Fruit fly (Drosophila melanogaster) whole organism, embryonic: ENCODE data around the gene HemK1.

Experiments
- Awh ChIP-seq: fragments of 200-800 bp; sonication (Bioruptor generic); IDR thresholded peaks from 2 replicates; pipeline ENCODE4, ENCODE4 v1.3.6; 2022; ENCODE audit warnings: missing biosample characterization, missing genetic modification characterization
- BEAF-32 ChIP-seq: fragments of 200-800 bp; sonication (Bioruptor generic); optimal IDR thresholded peaks from 3 replicates; lab custom pipeline; 2017; ENCODE audit warnings: missing biosample characterization, missing genetic modification characterization, mild to moderate bottlenecking, moderate library complexity, missing genetic modification reagents
- Bgb ChIP-seq: fragments of 200-800 bp; sonication (Bioruptor generic); IDR thresholded peaks from 2 replicates; pipeline ENCODE4 v1.3.6; 2022; ENCODE audit warnings: missing biosample characterization, missing genetic modification characterization; ENCODE audit not compliant: partially characterized antibody
- BtbVII ChIP-seq: fragments of 200-800 bp; sonication (Bioruptor generic); optimal IDR thresholded peaks from 3 replicates; lab custom pipeline; 2017; ENCODE audit warnings: missing biosample characterization, mild to moderate bottlenecking, missing genetic modification characterization
- CG12236 ChIP-seq: fragments of 200-800 bp; sonication (Bioruptor generic); optimal IDR thresholded peaks from 2 replicates; lab custom pipeline; 2016; ENCODE audit warnings: missing biosample characterization, missing genetic modification characterization
- CG13894 ChIP-seq: fragments of 200-800 bp; sonication (Bioruptor generic); optimal IDR thresholded peaks from 3 replicates; lab custom pipeline; 2018; ENCODE audit warnings: missing biosample characterization, mild to moderate bottlenecking, missing genetic modification characterization, moderate library complexity
- CG17912 ChIP-seq: fragments of 200-800 bp; sonication (Bioruptor generic); optimal IDR thresholded peaks from 2 replicates; lab custom pipeline; 2018; ENCODE audit warnings: missing biosample characterization, mild to moderate bottlenecking, missing genetic modification characterization
- CG18599 ChIP-seq: fragments of 200-800 bp; sonication (Bioruptor generic); optimal IDR thresholded peaks from 3 replicates; lab custom pipeline; 2017; ENCODE audit warnings: missing biosample characterization, missing genetic modification characterization, mild to moderate bottlenecking, moderate library complexity, missing genetic modification reagents
- CG2129 ChIP-seq: fragments of 200-800 bp; sonication (Bioruptor generic); IDR thresholded peaks from 2 replicates; pipeline ENCODE4 v1.3.6; 2022; ENCODE audit warnings: missing biosample characterization, missing genetic modification characterization; ENCODE audit not compliant: partially characterized antibody
- CG3163 ChIP-seq: fragments of 200-800 bp; sonication (Bioruptor generic); optimal IDR thresholded peaks from 3 replicates; lab custom pipeline; 2016; ENCODE audit warnings: missing biosample characterization, missing genetic modification characterization
- CG34376 ChIP-seq: fragments of 200-800 bp; sonication (Bioruptor generic); optimal IDR thresholded peaks from 2 replicates; lab custom pipeline; 2018; ENCODE audit warnings: missing biosample characterization, mild to moderate bottlenecking, missing genetic modification characterization
- CG6254 ChIP-seq: fragments of 200-800 bp; sonication (Bioruptor generic); optimal IDR thresholded peaks from 3 replicates; lab custom pipeline; 2017; ENCODE audit warnings: mild to moderate bottlenecking, missing biosample characterization, missing genetic modification reagents, missing genetic modification characterization
- CG6765 ChIP-seq: fragments of 200-800 bp; sonication (Bioruptor generic); optimal IDR thresholded peaks from 3 replicates; lab custom pipeline; 2017; ENCODE audit warnings: missing biosample characterization, mild to moderate bottlenecking, missing genetic modification characterization
- CG9609 ChIP-seq: fragments of 200-800 bp; sonication (Bioruptor generic); optimal IDR thresholded peaks from 3 replicates; lab custom pipeline; 2016; ENCODE audit warnings: missing biosample characterization, missing genetic modification characterization
- CrebB ChIP-seq: fragments of 200-800 bp; sonication (Bioruptor generic); optimal IDR thresholded peaks from 3 replicates; lab custom pipeline; 2018; ENCODE audit warnings: missing biosample characterization, mild to moderate bottlenecking, missing genetic modification characterization
- D19A ChIP-seq: fragments of 200-800 bp; optimal IDR thresholded peaks from 3 replicates; lab custom pipeline; 2019; ENCODE audit warnings: missing biosample characterization, mild to moderate bottlenecking, missing genetic modification characterization, moderate library complexity
- HHEX ChIP-seq: fragments of 200-800 bp; sonication (Bioruptor generic); optimal IDR thresholded peaks from 3 replicates; lab custom pipeline; 2017; ENCODE audit warnings: missing biosample characterization, mild to moderate bottlenecking, missing genetic modification characterization, missing genetic modification reagents
- Lhr ChIP-seq: fragments of 200-800 bp; sonication (Bioruptor generic); optimal IDR thresholded peaks from 3 replicates; lab custom pipeline; 2017; ENCODE audit warnings: mild to moderate bottlenecking, missing biosample characterization, missing genetic modification reagents, missing genetic modification characterization
- Med ChIP-seq: fragments of 200-800 bp; sonication (Bioruptor generic); peaks from one replicate; lab custom pipeline; 2016; ENCODE audit warnings: missing biosample characterization, missing genetic modification characterization, mild to moderate bottlenecking, inconsistent platforms, moderate library complexity
- Meics ChIP-seq: fragments of 200-800 bp; sonication (Bioruptor generic); optimal IDR thresholded peaks from 2 replicates; lab custom pipeline; 2017; ENCODE audit warnings: missing biosample characterization, mild to moderate bottlenecking, missing genetic modification characterization
- Opbp ChIP-seq: fragments of 200-800 bp; sonication (Bioruptor generic); IDR thresholded peaks from 3 replicates; pipeline ENCODE4 v1.3.6; 2022; ENCODE audit warnings: missing biosample characterization, missing genetic modification characterization; ENCODE audit not compliant: partially characterized antibody
- Ravus ChIP-seq: fragments of 200-800 bp; sonication (Bioruptor generic); IDR thresholded peaks from 2 replicates; pipeline ENCODE4 v1.3.6; 2022; ENCODE audit warnings: missing biosample characterization, missing genetic modification characterization
- Six4 ChIP-seq: fragments of 200-800 bp; sonication (Bioruptor generic); optimal IDR thresholded peaks from 2 replicates; lab custom pipeline; 2016; ENCODE audit warnings: missing biosample characterization, missing genetic modification characterization
- Spps ChIP-seq: fragments of 200-800 bp; sonication (Bioruptor generic); optimal IDR thresholded peaks from 2 replicates; lab custom pipeline; 2018; ENCODE audit warnings: missing biosample characterization, mild to moderate bottlenecking, missing genetic modification characterization
- YL-1 ChIP-seq: fragments of 200-800 bp; sonication (Bioruptor generic); optimal IDR thresholded peaks from 3 replicates; lab custom pipeline; 2017; ENCODE audit warnings: missing biosample characterization, mild to moderate bottlenecking, missing genetic modification characterization
- ara ChIP-seq: fragments of 200-800 bp; sonication (Bioruptor generic); IDR thresholded peaks from 2 replicates; pipeline ENCODE4 v1.3.6; 2022; ENCODE audit warnings: missing biosample characterization, missing genetic modification characterization
- cas ChIP-seq: fragments of 200-800 bp; sonication (Bioruptor generic); IDR thresholded peaks from 2 replicates; pipeline ENCODE4 v1.3.6; 2022; ENCODE audit warnings: missing biosample characterization, missing genetic modification characterization
- dmrt99B ChIP-seq: fragments of 200-800 bp; sonication (Bioruptor generic); optimal IDR thresholded peaks from 2 replicates; lab custom pipeline; 2018; ENCODE audit warnings: missing biosample characterization, mild to moderate bottlenecking, missing genetic modification characterization, moderate library complexity
- esg ChIP-seq: fragments of 200-800 bp; sonication (Bioruptor generic); conservative IDR thresholded peaks from 2 replicates; pipeline ENCODE4 v1.3.6; 2022; ENCODE audit warnings: missing biosample characterization, missing genetic modification characterization
- exex ChIP-seq: fragments of 200-800 bp; sonication (Bioruptor generic); optimal IDR thresholded peaks from 4 replicates; lab custom pipeline; 2018; ENCODE audit warnings: missing biosample characterization, mild to moderate bottlenecking, missing genetic modification characterization, moderate library complexity
- gcm ChIP-seq: fragments of 200-800 bp; sonication (Bioruptor generic); optimal IDR thresholded peaks from 2 replicates; lab custom pipeline; 2019; ENCODE audit warnings: missing biosample characterization, mild to moderate bottlenecking, missing genetic modification characterization, moderate library complexity
- grn ChIP-seq: fragments of 200-800 bp; sonication (Bioruptor generic); optimal IDR thresholded peaks from 3 replicates; lab custom pipeline; 2017; ENCODE audit warnings: missing biosample characterization, missing genetic modification characterization
- lilli ChIP-seq: fragments of 200-800 bp; sonication (Bioruptor generic); optimal IDR thresholded peaks from 3 replicates; lab custom pipeline; 2016; ENCODE audit warnings: missing biosample characterization, missing genetic modification characterization
- mirr ChIP-seq: fragments of 200-800 bp; sonication (Bioruptor generic); optimal IDR thresholded peaks from 3 replicates; lab custom pipeline; 2018; ENCODE audit warnings: missing biosample characterization, mild to moderate bottlenecking, missing genetic modification characterization
- nom ChIP-seq: fragments of 200-800 bp; sonication (Bioruptor generic); optimal IDR thresholded peaks from 2 replicates; lab custom pipeline; 2017; ENCODE audit warnings: missing biosample characterization, missing genetic modification characterization, mild to moderate bottlenecking, moderate library complexity, missing genetic modification reagents
- pros ChIP-seq: fragments of 200-800 bp; sonication (Bioruptor generic); optimal IDR thresholded peaks from 3 replicates; lab custom pipeline; 2019; ENCODE audit warnings: missing biosample characterization, mild to moderate bottlenecking, missing genetic modification characterization, moderate library complexity
- pzg ChIP-seq: fragments of 200-800 bp; sonication (Bioruptor generic); optimal IDR thresholded peaks from 3 replicates; lab custom pipeline; 2018; ENCODE audit warnings: missing biosample characterization, mild to moderate bottlenecking, missing genetic modification characterization, moderate library complexity
- repo ChIP-seq: fragments of 200-800 bp; sonication (Bioruptor generic); optimal IDR thresholded peaks from 2 replicates; lab custom pipeline; 2016; ENCODE audit warnings: missing biosample characterization, missing genetic modification characterization
- run ChIP-seq: fragments of 200-800 bp; sonication (Bioruptor generic); optimal IDR thresholded peaks from 3 replicates; lab custom pipeline; 2018; ENCODE audit warnings: missing biosample characterization, mild to moderate bottlenecking, missing genetic modification characterization
- seq ChIP-seq: fragments of 200-800 bp; sonication (Bioruptor generic); IDR thresholded peaks from 2 replicates; pipeline ENCODE4 v1.3.6; 2022; ENCODE audit warnings: missing biosample characterization, missing genetic modification characterization
- slou ChIP-seq: fragments of 200-800 bp; sonication (Bioruptor generic); optimal IDR thresholded peaks from 3 replicates; lab custom pipeline; 2016; ENCODE audit warnings: missing biosample characterization, missing genetic modification characterization
- toy ChIP-seq: fragments of 200-800 bp; sonication (Bioruptor generic); IDR thresholded peaks from 2 replicates; pipeline ENCODE4 v1.3.6; 2022; ENCODE audit warnings: missing biosample characterization, missing genetic modification characterization
- zfh2 ChIP-seq: fragments of 200-800 bp; sonication (Bioruptor generic); optimal IDR thresholded peaks from 2 replicates; lab custom pipeline; 2016; ENCODE audit warnings: missing biosample characterization, missing genetic modification characterization

Gene HemK1

DNA sequence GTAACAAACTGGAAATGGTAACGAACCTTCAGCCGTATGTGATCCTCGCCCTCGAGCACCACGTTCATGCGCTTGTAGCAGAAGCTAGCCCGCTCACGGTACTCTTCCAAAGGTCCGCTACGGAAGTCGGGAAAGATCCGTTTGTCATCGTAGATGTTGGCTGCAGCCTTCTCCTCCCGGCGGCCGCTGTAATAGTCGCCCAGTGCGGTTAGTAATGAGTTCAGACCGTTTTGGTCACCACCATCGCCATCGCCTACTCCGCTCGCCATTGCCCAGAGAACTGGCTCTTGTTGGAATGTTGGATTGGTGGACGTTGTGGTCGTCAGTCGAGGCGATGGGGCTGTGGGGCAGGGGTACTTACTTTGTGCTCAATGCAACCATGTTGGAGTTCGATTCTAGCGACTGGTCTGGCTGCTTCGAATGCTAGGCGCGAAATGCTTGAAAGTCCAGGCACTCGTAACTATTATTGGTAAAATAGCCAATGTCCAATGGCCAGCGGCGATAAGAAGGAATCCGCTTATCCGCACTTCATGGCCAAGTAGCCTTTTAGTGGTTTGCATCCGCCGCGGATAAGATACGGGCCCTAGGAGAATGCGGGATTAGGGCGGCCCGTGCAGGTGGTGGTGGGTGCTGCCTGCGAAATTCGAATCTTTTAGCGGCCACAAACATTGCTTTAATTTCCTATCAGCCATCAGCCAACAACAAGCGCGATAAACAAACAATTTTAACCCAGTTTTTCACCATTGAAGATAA is 19.7 kb downstream of the HemK1 start (continued):
- TF ChIP-seq pros = no peak
- TF ChIP-seq CG3163 (GFP tag; lab: Kevin White, UChicago) = no peak
- TF ChIP-seq lilli = no peak
- TF ChIP-seq CG17912 (GFP tag; lab: Kevin White, UChicago) = peak; percentile 13
- TF ChIP-seq esg (GFP tag; lab: Robert Waterston, UW) = no peak
- no peak for TF ChIP-seq zfh2 (GFP tag; lab: Kevin White, UChicago)
- peak; percentile 75 for TF ChIP-seq CG34376 (GFP tag; lab: Kevin White, UChicago)
- no peak for TF ChIP-seq CG12236 (GFP tag; lab: Kevin White, UChicago)
- peak; percentile 78 for TF ChIP-seq nom
- no peak for TF ChIP-seq D19A (tag; lab: Kevin White, UChicago)
- no peak for TF ChIP-seq Spps (tag; lab: Kevin White, UChicago)
- TF ChIP-seq Opbp (GFP tag; lab: Robert Waterston, UW) = no peak
- no peak for TF ChIP-seq toy (GFP tag; lab: Robert Waterston, UW)
- TF ChIP-seq exex (tag; lab: Kevin White, UChicago) = peak; percentile 85
- peak; percentile 11 for TF ChIP-seq CG18599 (GFP tag; lab: Kevin White, UChicago)
- TF ChIP-seq dmrt99B (tag; lab: Kevin White, UChicago) = no peak
- peak; percentile 55 for TF ChIP-seq mirr (GFP tag; lab: Kevin White, UChicago)
- no peak for TF ChIP-seq seq (GFP tag; lab: Robert Waterston, UW)
- TF ChIP-seq CG2129 (GFP tag; lab: Robert Waterston, UW) = no peak
- TF ChIP-seq Med (GFP tag; lab: Kevin White, UChicago) = peak; percentile 82
- TF ChIP-seq repo (GFP tag; lab: Kevin White, UChicago) = no peak
- TF ChIP-seq CrebB (tag; lab: Kevin White, UChicago) = no peak
- no peak for TF ChIP-seq CG6254 (GFP tag; lab: Kevin White, UChicago)
- TF ChIP-seq BtbVII (GFP tag; lab: Kevin White, UChicago) = peak; percentile 18
- TF ChIP-seq CG13894 (tag; lab: Kevin White, UChicago) = no peak
- no peak for TF ChIP-seq Six4 (GFP tag; lab: Kevin White, UChicago)
- no peak for TF ChIP-seq HHEX (GFP tag; lab: Kevin White, UChicago)
- peak; percentile 75 for TF ChIP-seq grn
- no peak for TF ChIP-seq cas (GFP tag; lab: Robert Waterston, UW)
- 0 out of 2 replicates have a peak, but pooled peaks have one; percentile 18 for TF ChIP-seq ara
- TF ChIP-seq gcm (GFP tag; lab: Kevin White, UChicago) = peak; percentile 20
- TF ChIP-seq Lhr (GFP tag; lab: Kevin White, UChicago) = no peak
- no peak for TF ChIP-seq Ravus (GFP tag; lab: Robert Waterston, UW)
- peak; percentile 3 for TF ChIP-seq Meics (GFP tag; lab: Kevin White, UChicago)
- peak; percentile 5 for TF ChIP-seq pzg (GFP tag; lab: Kevin White, UChicago)
- TF ChIP-seq slou (GFP tag; lab: Kevin White, UChicago) = no peak
- peak; percentile 29; the same call in 1 of the 2 replicates for TF ChIP-seq Awh
- TF ChIP-seq Bgb (GFP tag; lab: Robert Waterston, UW) = peak; percentile 10; the same call in 1 of the 2 replicates
- peak; percentile 32 for TF ChIP-seq CG6765 (GFP tag; lab: Kevin White, UChicago)
- TF ChIP-seq BEAF-32 (GFP tag; lab: Kevin White, UChicago) = no peak
- TF ChIP-seq CG9609 (GFP tag; lab: Kevin White, UChicago) = no peak
- TF ChIP-seq run (tag; lab: Kevin White, UChicago) = peak; percentile 22
- no peak for TF ChIP-seq YL-1 (GFP tag; lab: Kevin White, UChicago)
